Fruit fly (Drosophila melanogaster): ENCODE results near the gene Sur-8.

The Sur-8 gene

DNA sequence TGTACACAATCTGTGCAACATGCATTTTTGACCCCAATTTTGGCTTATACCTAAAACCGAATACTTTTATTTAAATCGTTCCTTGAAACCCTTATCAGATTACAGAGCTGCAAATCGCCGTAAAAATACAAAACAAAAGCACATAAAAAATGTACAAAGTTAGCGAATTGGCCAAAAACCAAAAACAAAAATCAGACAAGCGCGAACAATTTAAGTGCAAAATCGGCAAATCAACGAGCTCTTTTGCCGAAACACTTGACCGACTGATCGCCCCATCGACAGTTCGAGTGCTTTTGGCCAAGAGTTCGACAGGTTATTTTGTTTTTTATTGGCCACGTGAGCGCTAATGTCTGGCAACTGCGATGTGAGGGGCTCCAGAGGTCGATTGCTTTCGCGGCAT is 20.4 kb downstream of the Sur-8 start:
- TF ChIP-seq Dfd (GFP tag; optimal IDR thresholded peaks at IDR 0.05), result no peak

DNA sequence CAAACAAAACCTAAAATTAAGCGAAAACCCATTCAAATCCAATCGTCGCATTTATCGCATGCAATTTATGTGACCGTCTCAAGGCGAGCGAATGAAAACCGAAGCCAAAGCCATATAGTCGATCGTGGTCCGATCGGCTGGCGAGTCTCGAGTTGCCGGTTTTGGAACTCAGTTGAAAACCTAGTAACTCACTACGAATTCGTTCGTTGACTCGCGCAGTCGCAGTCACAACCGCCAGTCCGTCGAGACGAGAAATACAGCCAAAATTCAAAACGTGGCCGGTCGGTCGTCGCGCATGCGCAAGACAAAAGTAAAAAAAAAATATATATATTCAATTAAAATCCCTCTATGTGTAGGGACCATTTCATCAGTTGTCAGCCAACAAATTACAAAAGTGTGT is 22.6 kb downstream of the Sur-8 start, which contains the start of gene lute:
TSS of gene lute (plus strand) at position 203 of the 400 bp plus-strand sequence.
- TF ChIP-seq Myc (optimal IDR thresholded peaks at IDR 0.05) (no peak), Vsx2 (GFP tag; optimal IDR thresholded peaks at IDR 0.05; ENCODE audit: partially characterized antibody) (peak; percentile 25), usp (GFP tag; optimal IDR thresholded peaks at IDR 0.05) (no peak), h (GFP tag; optimal IDR thresholded peaks at IDR 0.05) (no peak), brk (GFP tag; optimal IDR thresholded peaks at IDR 0.05) (no peak), GATAd (GFP tag; optimal IDR thresholded peaks at IDR 0.05) (no peak), fru (GFP tag; optimal IDR thresholded peaks at IDR 0.05) (peak; percentile 21), CrebA (GFP tag; optimal IDR thresholded peaks at IDR 0.05; ENCODE audit: borderline replicate concordance) (peak; percentile 21), dmrt93B (GFP tag; optimal IDR thresholded peaks at IDR 0.05) (no peak)

DNA sequence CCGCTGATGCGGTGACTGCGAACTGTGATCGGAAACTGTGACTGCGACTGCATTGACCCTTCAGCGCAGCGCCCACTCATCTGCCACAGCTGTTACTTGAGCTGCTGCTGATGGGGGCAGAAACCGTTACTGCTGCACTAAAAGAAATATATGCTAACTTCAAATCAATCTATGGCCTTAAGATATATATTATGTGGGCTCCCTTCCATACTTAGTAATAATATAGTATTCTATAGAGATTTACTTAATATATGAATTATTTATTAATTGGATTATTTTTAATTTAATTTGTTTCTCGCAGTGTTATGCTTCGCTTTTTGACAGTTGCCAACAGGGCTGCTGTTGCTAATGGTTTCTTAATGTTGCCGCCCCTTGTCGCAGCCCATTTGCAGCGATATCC is 23.3 kb downstream of the Sur-8 start:
- TF ChIP-seq fru (GFP tag; optimal IDR thresholded peaks at IDR 0.05), result peak; percentile 8
- peak; percentile 36 for TF ChIP-seq HLH106 (tag; optimal IDR thresholded peaks at IDR 0.05)
- peak in 1 of 2 experiments; percentile 47 for TF ChIP-seq foxo (GFP tag; optimal IDR thresholded peaks at IDR 0.05)
- no peak for TF ChIP-seq lola (GFP tag; optimal IDR thresholded peaks at IDR 0.05)

DNA sequence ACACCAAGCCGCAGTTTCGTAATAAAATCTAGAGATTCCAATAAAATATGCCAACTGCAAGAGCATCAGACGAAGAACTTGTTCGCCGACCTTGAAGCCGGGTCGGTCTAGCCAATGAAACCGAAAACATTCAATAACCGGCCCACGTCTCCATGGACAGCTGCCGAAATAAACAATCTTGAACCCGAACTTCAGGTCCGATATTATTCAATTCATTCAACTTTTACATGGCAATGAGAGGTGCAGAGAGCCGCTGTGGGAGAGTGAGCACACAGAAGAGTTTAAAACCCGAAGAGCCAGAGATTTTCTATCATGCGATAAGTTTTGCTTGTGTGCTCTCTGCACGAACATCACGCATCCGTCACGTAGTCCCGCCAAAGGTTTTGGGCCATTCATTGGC is 24.8 kb downstream of the Sur-8 start:
- TF ChIP-seq dl (GFP tag; optimal IDR thresholded peaks at IDR 0.05; ENCODE audit: insufficient read depth in 1 of 2, partially characterized antibody in 2 of 2) (peak in 1 of 2 experiments; percentile 39), Dif (GFP tag; optimal IDR thresholded peaks at IDR 0.05; ENCODE audit: partially characterized antibody) (peak; percentile 18), woc (GFP tag; optimal IDR thresholded peaks at IDR 0.05) (no peak)

DNA sequence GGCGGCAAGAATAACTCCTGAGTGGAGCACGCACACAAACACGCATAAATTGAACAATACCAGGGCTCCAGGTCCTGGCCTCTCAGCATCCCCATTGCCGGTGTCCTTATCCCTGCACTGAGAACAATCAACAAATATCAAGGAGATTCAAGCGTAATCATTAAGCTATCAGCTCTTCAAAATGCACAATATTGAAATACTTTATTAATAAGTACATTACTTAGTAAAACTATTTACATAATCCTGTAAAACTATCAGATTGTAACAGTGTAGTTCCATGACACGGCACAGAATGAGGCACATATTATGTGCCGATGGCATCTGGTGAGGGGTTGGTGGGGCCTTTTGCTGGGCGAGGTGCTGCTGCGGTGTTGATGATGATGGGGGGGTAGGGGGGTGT is 31.2 kb downstream of the Sur-8 start:
- TF ChIP-seq CrebA (GFP tag; optimal IDR thresholded peaks at IDR 0.05; ENCODE audit: borderline replicate concordance), result no peak
- no peak for TF ChIP-seq pan (optimal IDR thresholded peaks at IDR 0.05)
- TF ChIP-seq OdsH (GFP tag; optimal IDR thresholded peaks at IDR 0.05), result no peak
- TF ChIP-seq Hr78 (GFP tag; optimal IDR thresholded peaks at IDR 0.05), result no peak

DNA sequence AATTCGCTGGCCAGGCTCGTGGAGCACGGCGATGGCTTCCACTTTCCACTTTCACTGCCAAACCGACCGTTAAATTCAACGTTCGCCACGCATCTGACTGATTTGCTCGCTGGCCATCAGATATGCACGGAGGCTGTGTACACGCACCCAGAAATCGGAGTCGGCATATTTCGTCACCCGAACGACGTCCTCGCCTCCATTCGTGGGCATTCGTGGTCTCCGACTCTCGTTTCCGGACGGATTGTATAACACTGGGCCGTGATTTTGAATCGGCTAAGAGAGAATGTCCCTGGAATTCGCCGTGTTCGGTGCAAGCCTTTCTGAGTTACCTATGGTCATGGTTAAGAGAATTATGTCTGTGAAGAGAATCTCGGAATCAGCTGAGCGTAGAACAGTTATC is 36.3 kb downstream of the Sur-8 start, which contains the start of gene beat-IIa:
TSS of gene beat-IIa (minus strand) at position 97 of the 400 bp plus-strand sequence.
- TF ChIP-seq Myc (optimal IDR thresholded peaks at IDR 0.05) (no peak), sage (GFP tag; optimal IDR thresholded peaks at IDR 0.05) (no peak), Vsx2 (GFP tag; optimal IDR thresholded peaks at IDR 0.05; ENCODE audit: partially characterized antibody) (no peak), lola (GFP tag; optimal IDR thresholded peaks at IDR 0.05) (no peak), Mio (GFP tag; optimal IDR thresholded peaks at IDR 0.05) (no peak), woc (GFP tag; optimal IDR thresholded peaks at IDR 0.05) (no peak), h (GFP tag; optimal IDR thresholded peaks at IDR 0.05) (no peak), brk (GFP tag; optimal IDR thresholded peaks at IDR 0.05) (no peak)

DNA sequence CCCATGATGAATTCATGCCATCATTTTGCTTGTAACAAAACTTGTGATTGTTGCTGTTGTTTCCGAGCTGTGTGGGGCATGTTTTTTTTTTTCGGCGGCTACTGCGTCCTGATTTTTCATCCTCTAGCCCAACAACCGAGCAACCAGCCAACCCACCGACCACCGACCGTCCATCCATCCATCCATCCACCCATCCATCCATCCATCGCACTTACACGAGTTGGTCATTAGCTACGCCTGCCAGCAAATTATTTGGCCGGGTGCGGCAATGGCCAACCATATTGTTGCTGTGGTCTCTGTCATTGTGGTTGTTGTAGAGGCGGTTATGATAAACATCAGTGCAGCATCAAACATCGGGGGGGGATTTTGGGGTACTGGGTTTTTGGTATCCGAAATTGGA is 42.9 kb downstream of the Sur-8 start:
- TF ChIP-seq foxo (GFP tag; optimal IDR thresholded peaks at IDR 0.05), result no peak
- TF ChIP-seq fru (GFP tag; optimal IDR thresholded peaks at IDR 0.05), result no peak
- no peak for TF ChIP-seq jim (GFP tag; optimal IDR thresholded peaks at IDR 0.05)
- no peak for TF ChIP-seq sage (GFP tag; optimal IDR thresholded peaks at IDR 0.05)
- no peak for TF ChIP-seq lola (GFP tag; optimal IDR thresholded peaks at IDR 0.05)
- no peak for TF ChIP-seq pan (optimal IDR thresholded peaks at IDR 0.05)
- no peak for TF ChIP-seq CG9705 (GFP tag; optimal IDR thresholded peaks at IDR 0.05)
- no peak for TF ChIP-seq ey (GFP tag; optimal IDR thresholded peaks at IDR 0.05)
- no peak for TF ChIP-seq N (GFP tag; optimal IDR thresholded peaks at IDR 0.05)
- TF ChIP-seq br (GFP tag; optimal IDR thresholded peaks at IDR 0.05), result no peak
- no peak for TF ChIP-seq Hnf4 (GFP tag; optimal IDR thresholded peaks at IDR 0.05)
- TF ChIP-seq GATAd (GFP tag; optimal IDR thresholded peaks at IDR 0.05), result no peak
- no peak for TF ChIP-seq dsf (GFP tag; optimal IDR thresholded peaks at IDR 0.05; ENCODE audit: borderline replicate concordance)
- TF ChIP-seq dmrt93B (GFP tag; optimal IDR thresholded peaks at IDR 0.05), result no peak
